Worm (Caenorhabditis elegans) whole organism, midembryonic: ENCODE data around the gene K09C4.5.

Source experiments
- med-1 ChIP-seq: sonication (generic microtip); optimal IDR thresholded peaks from 2 replicates; lab custom pipeline; 2017; ENCODE audit warnings: missing genetic modification characterization, mild to moderate bottlenecking, missing compliant biosample characterization, antibody characterized with exemption, missing genetic modification reagents; ENCODE audit not compliant: insufficient read depth
- ztf-23 ChIP-seq: fragments of 200-800 bp; sonication (Bioruptor generic); IDR thresholded peaks from 2 replicates; pipeline ENCODE4 v1.3.6; 2022; ENCODE audit warnings: missing genetic modification reagents, missing genetic modification characterization, missing compliant biosample characterization
- ztf-29 ChIP-seq: fragments of 200-800 bp; sonication (Bioruptor generic); IDR thresholded peaks from 2 replicates; pipeline ENCODE4 v1.3.6; 2022; ENCODE audit warnings: missing genetic modification reagents, missing genetic modification characterization, missing compliant biosample characterization

DNA sequence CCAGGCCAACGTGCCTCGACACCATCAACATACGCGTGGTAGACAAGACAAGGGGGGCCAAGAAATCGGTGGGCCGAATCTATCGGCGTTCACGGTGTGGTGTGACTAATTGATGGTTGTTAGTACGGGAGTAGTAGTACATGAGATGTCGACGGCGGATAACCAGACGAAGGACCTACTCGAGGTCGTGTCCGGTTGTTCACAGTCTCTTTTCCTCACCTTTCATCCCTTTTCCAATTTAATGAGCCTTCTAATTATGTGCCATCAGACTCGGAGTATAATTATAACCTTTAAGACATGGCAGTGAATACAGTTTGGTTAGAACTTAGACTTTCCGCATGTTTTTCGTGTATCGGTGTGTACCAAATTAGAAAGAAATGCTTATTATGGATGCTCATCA is 28.3 kb downstream of the K09C4.5 start:
- no peak for TF ChIP-seq med-1
- no peak for TF ChIP-seq ztf-23 (GFP tag; lab: Robert Waterston, UW)
- no peak for TF ChIP-seq ztf-29 (GFP tag; lab: Robert Waterston, UW)
